Worm (Caenorhabditis elegans) whole organism, L4 larva: ENCODE results near the gene tlk-1.

Source experiments
- nhr-102 ChIP-seq: sonication (generic microtip); optimal IDR thresholded peaks from 2 replicates; lab custom pipeline; 2016; ENCODE audit warnings: mild to moderate bottlenecking, missing genetic modification characterization, moderate library complexity, missing compliant biosample characterization
- unc-130 ChIP-seq: sonication (generic microtip); optimal IDR thresholded peaks from 2 replicates; lab custom pipeline; 2016; ENCODE audit warnings: missing genetic modification reagents, missing genetic modification characterization, missing compliant biosample characterization

- TF ChIP-seq nhr-102 (tag; lab: Kevin White, UChicago) (no peak), unc-130 (GFP tag; lab: Kevin White, UChicago) (no peak)
Measured at ce11 chrIII:9744525-9744924, 44.8 kb downstream of the tlk-1 start.
